Fruit fly (Drosophila melanogaster) whole organism, embryonic: ENCODE data around the gene Bem46.
A peak's percentile ranks its signal among the peaks of the same experiment; 100 is the strongest.

Experiments used
- CG10366 ChIP-seq: fragments of 200-800 bp; sonication (Bioruptor generic); IDR thresholded peaks from 2 replicates; pipeline ENCODE4 v1.3.6; 2022; ENCODE audit warnings: missing biosample characterization, missing genetic modification characterization
- CG10959 ChIP-seq: fragments of 200-800 bp; sonication (Bioruptor generic); IDR thresholded peaks from 2 replicates; pipeline ENCODE4 v1.3.6; 2022; ENCODE audit warnings: missing biosample characterization, missing genetic modification characterization
- CG10979 ChIP-seq: fragments of 200-800 bp; sonication (Bioruptor generic); optimal IDR thresholded peaks from 2 replicates; lab custom pipeline; 2018; ENCODE audit warnings: missing biosample characterization, mild to moderate bottlenecking, missing genetic modification characterization, moderate library complexity
- CG11504 ChIP-seq: fragments of 200-800 bp; sonication (Bioruptor generic); optimal IDR thresholded peaks from 3 replicates; lab custom pipeline; 2019; ENCODE audit warnings: missing biosample characterization, mild to moderate bottlenecking, missing genetic modification characterization, moderate library complexity
- CG11695 ChIP-seq: fragments of 200-800 bp; sonication (Bioruptor generic); IDR thresholded peaks from 3 replicates; pipeline ENCODE4 v1.3.6; 2022; ENCODE audit warnings: missing biosample characterization, missing genetic modification characterization
- CG13424 ChIP-seq: fragments of 200-800 bp; sonication (Bioruptor generic); optimal IDR thresholded peaks from 2 replicates; lab custom pipeline; 2019; ENCODE audit warnings: missing biosample characterization, mild to moderate bottlenecking, missing genetic modification characterization, moderate library complexity
- CG14710 ChIP-seq: fragments of 200-800 bp; sonication (Bioruptor generic); optimal IDR thresholded peaks from 3 replicates; lab custom pipeline; 2019; ENCODE audit warnings: missing biosample characterization, mild to moderate bottlenecking, missing genetic modification characterization, moderate library complexity
- CG15514 ChIP-seq: fragments of 200-800 bp; sonication (Bioruptor generic); optimal IDR thresholded peaks from 3 replicates; lab custom pipeline; 2017; ENCODE audit warnings: missing biosample characterization, missing genetic modification characterization, mild to moderate bottlenecking, moderate library complexity, missing genetic modification reagents
- CG17361 ChIP-seq: fragments of 200-800 bp; sonication (Bioruptor generic); IDR thresholded peaks from 3 replicates; pipeline ENCODE4 v1.3.6; 2022; ENCODE audit warnings: missing biosample characterization, missing genetic modification characterization
- CG2120 ChIP-seq: fragments of 200-800 bp; sonication (Bioruptor generic); optimal IDR thresholded peaks from 3 replicates; lab custom pipeline; 2016; ENCODE audit warnings: missing biosample characterization, missing genetic modification characterization
- CG2678 ChIP-seq: fragments of 200-800 bp; sonication (Bioruptor generic); optimal IDR thresholded peaks from 3 replicates; lab custom pipeline; 2019; ENCODE audit warnings: missing biosample characterization, mild to moderate bottlenecking, missing genetic modification characterization, moderate library complexity
- CG2712 ChIP-seq: fragments of 200-800 bp; optimal IDR thresholded peaks from 3 replicates; lab custom pipeline; 2019; ENCODE audit warnings: missing biosample characterization, mild to moderate bottlenecking, missing genetic modification characterization, moderate library complexity
- CG7839 ChIP-seq: fragments of 200-800 bp; sonication (Bioruptor generic); optimal IDR thresholded peaks from 3 replicates; lab custom pipeline; 2018; ENCODE audit warnings: missing biosample characterization, mild to moderate bottlenecking, missing genetic modification characterization, moderate library complexity
- CG8290 ChIP-seq, 3 experiments: fragments of 200-800 bp; sonication (Bioruptor generic); optimal IDR thresholded peaks; 2 replicates each; lab custom pipeline; 2016 to 2019; ENCODE audit warnings: missing biosample characterization in 3 of 3, missing genetic modification characterization in 3 of 3, mild to moderate bottlenecking in 2 of 3, moderate library complexity in 1 of 3
- CG8478 ChIP-seq: fragments of >200 bp; optimal IDR thresholded peaks from 2 replicates; lab custom pipeline; 2018
- CG8924 ChIP-seq: fragments of 200-800 bp; optimal IDR thresholded peaks from 3 replicates; lab custom pipeline; 2019; ENCODE audit warnings: missing biosample characterization, mild to moderate bottlenecking, missing genetic modification characterization, moderate library complexity
- CG9727 ChIP-seq: fragments of 200-800 bp; sonication (Bioruptor generic); optimal IDR thresholded peaks from 3 replicates; lab custom pipeline; 2017; ENCODE audit warnings: missing biosample characterization, mild to moderate bottlenecking, missing genetic modification characterization
- D19A ChIP-seq: fragments of 200-800 bp; optimal IDR thresholded peaks from 3 replicates; lab custom pipeline; 2019; ENCODE audit warnings: missing biosample characterization, mild to moderate bottlenecking, missing genetic modification characterization, moderate library complexity
- D19B ChIP-seq: fragments of 200-800 bp; sonication (Bioruptor generic); optimal IDR thresholded peaks from 2 replicates; lab custom pipeline; 2017; ENCODE audit warnings: missing biosample characterization, mild to moderate bottlenecking, missing genetic modification characterization
- Dbx ChIP-seq: fragments of 200-800 bp; sonication (Bioruptor generic); IDR thresholded peaks from 3 replicates; pipeline ENCODE4 v1.3.6; 2022; ENCODE audit warnings: missing biosample characterization, missing genetic modification characterization
- Dip2 ChIP-seq: fragments of 200-800 bp; sonication (Bioruptor generic); IDR thresholded peaks from 2 replicates; pipeline ENCODE4 v1.3.6; 2022; ENCODE audit warnings: missing biosample characterization, missing genetic modification characterization
- Doc3 ChIP-seq: fragments of 200-800 bp; sonication (Bioruptor generic); IDR thresholded peaks from 3 replicates; pipeline ENCODE4 v1.3.6; 2022; ENCODE audit warnings: missing biosample characterization, missing genetic modification characterization; ENCODE audit not compliant: partially characterized antibody
- Fer1 ChIP-seq: fragments of 200-800 bp; sonication (Bioruptor generic); optimal IDR thresholded peaks from 2 replicates; lab custom pipeline; 2017; ENCODE audit warnings: missing biosample characterization, mild to moderate bottlenecking, missing genetic modification characterization
- Fer2 ChIP-seq: fragments of 200-800 bp; sonication (Bioruptor generic); optimal IDR thresholded peaks from 2 replicates; lab custom pipeline; 2018; ENCODE audit warnings: missing biosample characterization, mild to moderate bottlenecking, missing genetic modification characterization, moderate library complexity
- Hr51 ChIP-seq, 2 experiments: fragments of 200-800 bp; sonication (Bioruptor generic); optimal IDR thresholded peaks; 2 replicates in 1 of 2; 3 replicates in 1 of 2; lab custom pipeline; 2016 to 2018; ENCODE audit warnings: missing biosample characterization in 2 of 2, missing genetic modification characterization in 2 of 2, mild to moderate bottlenecking in 1 of 2, moderate library complexity in 1 of 2
- Hr78 ChIP-seq, 2 experiments: fragments of 200-800 bp in 1 of 2; fragments of >200 bp in 1 of 2; sonication (Bioruptor generic) in 1 of 2; optimal IDR thresholded peaks; 2 replicates each; lab custom pipeline; 2017 to 2019; ENCODE audit warnings: missing biosample characterization in 2 of 2, missing genetic modification characterization in 2 of 2, mild to moderate bottlenecking in 1 of 2, moderate library complexity in 1 of 2
- Med ChIP-seq: fragments of 200-800 bp; sonication (Bioruptor generic); peaks from one replicate; lab custom pipeline; 2016; ENCODE audit warnings: missing biosample characterization, missing genetic modification characterization, mild to moderate bottlenecking, inconsistent platforms, moderate library complexity
- Meics ChIP-seq: fragments of 200-800 bp; sonication (Bioruptor generic); optimal IDR thresholded peaks from 2 replicates; lab custom pipeline; 2017; ENCODE audit warnings: missing biosample characterization, mild to moderate bottlenecking, missing genetic modification characterization
- NC2β ChIP-seq: fragments of 200-800 bp; sonication (Bioruptor generic); optimal IDR thresholded peaks from 2 replicates; lab custom pipeline; 2016; ENCODE audit warnings: missing biosample characterization, missing genetic modification characterization
- NfI ChIP-seq: fragments of 200-800 bp; sonication (Bioruptor generic); optimal IDR thresholded peaks from 3 replicates; lab custom pipeline; 2018; ENCODE audit warnings: missing biosample characterization, mild to moderate bottlenecking, missing genetic modification characterization, moderate library complexity
- Ptx1 ChIP-seq: fragments of 200-800 bp; sonication (Bioruptor generic); IDR thresholded peaks from 2 replicates; pipeline ENCODE4 v1.3.6; 2022; ENCODE audit warnings: missing biosample characterization, missing genetic modification characterization
- Rfx ChIP-seq: fragments of 200-800 bp; sonication (Bioruptor generic); IDR thresholded peaks from 2 replicates; pipeline ENCODE4 v1.3.6; 2022; ENCODE audit warnings: missing biosample characterization, missing genetic modification characterization
- Sox102F ChIP-seq: fragments of 200-800 bp; sonication (Bioruptor generic); optimal IDR thresholded peaks from 2 replicates; lab custom pipeline; 2018; ENCODE audit warnings: missing biosample characterization, mild to moderate bottlenecking, missing genetic modification characterization, moderate library complexity
- Trl ChIP-seq, 3 experiments: fragments of >200 bp in 2 of 3; fragments of 200-800 bp in 1 of 3; sonication (Bioruptor generic) in 1 of 3; optimal IDR thresholded peaks; 2 replicates in 1 of 3; 3 replicates in 2 of 3; lab custom pipeline; 2016 to 2017; ENCODE audit warnings: missing biosample characterization in 1 of 3, missing genetic modification characterization in 1 of 3
- Xbp1 ChIP-seq: fragments of 200-800 bp; sonication (Bioruptor generic); optimal IDR thresholded peaks from 3 replicates; lab custom pipeline; 2016; ENCODE audit warnings: missing biosample characterization, mild to moderate bottlenecking, missing genetic modification characterization
- YL-1 ChIP-seq: fragments of 200-800 bp; sonication (Bioruptor generic); optimal IDR thresholded peaks from 3 replicates; lab custom pipeline; 2017; ENCODE audit warnings: missing biosample characterization, mild to moderate bottlenecking, missing genetic modification characterization
- cwo ChIP-seq: fragments of 200-800 bp; sonication (Bioruptor generic); optimal IDR thresholded peaks from 3 replicates; lab custom pipeline; 2017; ENCODE audit warnings: missing biosample characterization, missing genetic modification characterization, mild to moderate bottlenecking, moderate library complexity, missing genetic modification reagents
- dmrt99B ChIP-seq: fragments of 200-800 bp; sonication (Bioruptor generic); optimal IDR thresholded peaks from 2 replicates; lab custom pipeline; 2018; ENCODE audit warnings: missing biosample characterization, mild to moderate bottlenecking, missing genetic modification characterization, moderate library complexity
- dysf ChIP-seq: fragments of 200-800 bp; sonication (Bioruptor generic); IDR thresholded peaks from 3 replicates; pipeline ENCODE4 v1.3.6; 2022; ENCODE audit warnings: missing biosample characterization, missing genetic modification characterization
- exex ChIP-seq: fragments of 200-800 bp; sonication (Bioruptor generic); optimal IDR thresholded peaks from 4 replicates; lab custom pipeline; 2018; ENCODE audit warnings: missing biosample characterization, mild to moderate bottlenecking, missing genetic modification characterization, moderate library complexity
- gce ChIP-seq: fragments of 200-800 bp; sonication (Bioruptor generic); IDR thresholded peaks from 3 replicates; pipeline ENCODE4 v1.3.6; 2022; ENCODE audit warnings: missing biosample characterization, missing genetic modification characterization
- gem ChIP-seq: fragments of 200-800 bp; sonication (Bioruptor generic); optimal IDR thresholded peaks from 2 replicates; lab custom pipeline; 2019; ENCODE audit warnings: missing biosample characterization, mild to moderate bottlenecking, missing genetic modification characterization, moderate library complexity
- grau ChIP-seq: fragments of 200-800 bp; optimal IDR thresholded peaks from 3 replicates; lab custom pipeline; 2019; ENCODE audit warnings: missing biosample characterization, mild to moderate bottlenecking, missing genetic modification characterization, moderate library complexity
- hth ChIP-seq: fragments of >200 bp; optimal IDR thresholded peaks from 2 replicates; lab custom pipeline; 2017; ENCODE audit warnings: inconsistent platforms
- lilli ChIP-seq: fragments of 200-800 bp; sonication (Bioruptor generic); optimal IDR thresholded peaks from 3 replicates; lab custom pipeline; 2016; ENCODE audit warnings: missing biosample characterization, missing genetic modification characterization
- mirr ChIP-seq: fragments of 200-800 bp; sonication (Bioruptor generic); optimal IDR thresholded peaks from 3 replicates; lab custom pipeline; 2018; ENCODE audit warnings: missing biosample characterization, mild to moderate bottlenecking, missing genetic modification characterization
- nmo ChIP-seq: fragments of 200-800 bp; sonication (Bioruptor generic); optimal IDR thresholded peaks from 2 replicates; lab custom pipeline; 2018; ENCODE audit warnings: missing biosample characterization, mild to moderate bottlenecking, missing genetic modification characterization, moderate library complexity
- row ChIP-seq: fragments of 200-800 bp; sonication (Bioruptor generic); IDR thresholded peaks from 3 replicates; pipeline ENCODE4 v1.3.6; 2022; ENCODE audit warnings: missing biosample characterization, missing genetic modification characterization
- sens ChIP-seq: fragments of 200-800 bp; sonication (Bioruptor generic); peaks from one replicate; lab custom pipeline; 2016; ENCODE audit warnings: missing biosample characterization, missing genetic modification characterization
- sim ChIP-seq: fragments of 200-800 bp; sonication (Bioruptor generic); IDR thresholded peaks from 2 replicates; pipeline ENCODE4 v1.3.6; 2022; ENCODE audit warnings: missing biosample characterization, missing genetic modification characterization

Gene Bem46

DNA sequence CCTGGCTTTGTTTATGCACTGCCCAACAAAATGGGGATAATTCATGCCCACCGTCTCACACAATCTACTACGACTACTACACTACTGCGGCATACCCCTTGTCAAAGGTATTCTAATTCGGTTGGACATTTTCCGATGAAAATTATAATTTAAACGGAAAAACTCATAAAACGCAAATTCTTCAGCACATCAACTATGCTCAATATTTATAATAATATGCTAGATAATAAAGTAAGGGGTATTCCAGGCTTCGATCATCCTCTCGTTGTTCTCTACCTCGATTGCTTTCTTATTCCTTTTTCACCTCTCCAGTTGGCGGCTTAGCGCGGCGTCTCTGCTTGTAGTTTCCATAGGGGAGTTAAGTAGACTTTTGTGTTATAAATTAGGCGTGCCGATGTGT lies 46.6 kb upstream of the Bem46 start (continued):
- TF ChIP-seq grau (tag; lab: Kevin White, UChicago) (peak; percentile 13), CG2678 (tag; lab: Kevin White, UChicago) (peak; percentile 47), CG7839 (tag; lab: Kevin White, UChicago) (peak; percentile 35), Ptx1 (GFP tag; lab: Robert Waterston, UW) (peak; percentile 44), Hr51 (GFP tag; optimal IDR thresholded peaks at IDR 0.05; lab: Kevin White, UChicago) (peak in 1 of 2 experiments; percentile 20), CG8924 (tag; lab: Kevin White, UChicago) (no peak), CG17361 (no peak), dmrt99B (peak; percentile 46), Meics (GFP tag; lab: Kevin White, UChicago) (peak; percentile 7), Sox102F (GFP tag; lab: Kevin White, UChicago) (peak; percentile 19), CG13424 (tag; lab: Kevin White, UChicago) (no peak), Xbp1 (GFP tag; lab: Kevin White, UChicago) (peak; percentile 12), CG2120 (peak; percentile 39), Doc3 (GFP tag; lab: Robert Waterston, UW) (no peak), CG11504 (peak; percentile 40), CG8478 (no peak), NC2β (no peak), NfI (GFP tag; lab: Kevin White, UChicago) (peak; percentile 9), sim (no peak), CG15514 (GFP tag; lab: Kevin White, UChicago) (peak; percentile 30), cwo (GFP tag; lab: Kevin White, UChicago) (peak; percentile 4), Fer2 (no peak), D19B (GFP tag; lab: Kevin White, UChicago) (peak; percentile 78), CG10979 (peak; percentile 13), gem (peak; percentile 36), D19A (tag; lab: Kevin White, UChicago) (peak; percentile 16), CG2712 (tag; lab: Kevin White, UChicago) (peak; percentile 13), CG10366 (GFP tag; lab: Robert Waterston, UW) (peak; percentile 23; the same call in 1 of the 2 replicates), row (GFP tag; lab: Robert Waterston, UW) (peak; percentile 62), CG8290 (GFP tag; optimal IDR thresholded peaks at IDR 0.05; lab: Kevin White, UChicago) (no peak), CG8290 (tag; optimal IDR thresholded peaks at IDR 0.05; lab: Kevin White, UChicago) (peak in 1 of 2 experiments; percentile 12), sens (GFP tag; lab: Kevin White, UChicago) (peak; percentile 62), Hr78 (GFP tag; optimal IDR thresholded peaks at IDR 0.05; lab: Kevin White, UChicago) (no peak), Trl (optimal IDR thresholded peaks at IDR 0.05; lab: Kevin White, UChicago) (no peak), Trl (GFP tag; optimal IDR thresholded peaks at IDR 0.05; lab: Kevin White, UChicago) (no peak), nmo (GFP tag; lab: Kevin White, UChicago) (peak; percentile 6)
- TF ChIP-seq, all 482 proteins: peak for 54

DNA sequence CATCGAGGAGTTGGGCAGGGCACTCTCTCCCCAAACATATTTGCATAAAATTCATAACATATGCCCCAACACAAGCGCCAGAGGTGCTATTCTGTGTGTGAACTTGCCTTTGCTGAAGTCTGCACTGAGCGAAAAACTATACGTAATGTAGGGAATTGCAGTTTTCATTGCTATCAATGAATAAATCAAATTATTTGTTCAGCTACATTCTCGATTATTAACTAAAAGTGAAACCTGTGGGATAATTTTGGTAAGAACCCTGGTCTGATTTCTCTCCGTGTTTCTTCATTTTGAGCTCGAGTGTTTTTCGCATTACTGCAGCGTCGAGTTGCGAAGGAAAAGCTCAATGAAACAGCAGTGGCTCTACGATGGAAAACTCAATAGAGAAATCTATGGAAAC lies 45.3 kb upstream of the Bem46 start:
- TF ChIP-seq YL-1 (GFP tag; lab: Kevin White, UChicago) (no peak), gem (peak; percentile 25), CG11695 (no peak), Dip2 (GFP tag; lab: Robert Waterston, UW) (no peak), dysf (GFP tag; lab: Robert Waterston, UW) (0 out of 3 replicates have a peak, but pooled peaks have one; percentile 9), mirr (GFP tag; lab: Kevin White, UChicago) (no peak), Hr51 (GFP tag; optimal IDR thresholded peaks at IDR 0.05; lab: Kevin White, UChicago) (no peak), hth (lab: Kevin White, UChicago) (no peak), CG9727 (GFP tag; lab: Kevin White, UChicago) (no peak), Rfx (GFP tag; lab: Robert Waterston, UW) (0 out of 2 replicates have a peak, but pooled peaks have one; percentile 12), Fer1 (peak; percentile 31), lilli (peak; percentile 56), CG11504 (peak; percentile 33), CG10959 (GFP tag; lab: Robert Waterston, UW) (no peak), Med (GFP tag; lab: Kevin White, UChicago) (peak; percentile 82), CG14710 (tag; lab: Kevin White, UChicago) (no peak), gce (GFP tag; lab: Robert Waterston, UW) (no peak), exex (tag; lab: Kevin White, UChicago) (no peak), Dbx (GFP tag; lab: Robert Waterston, UW) (0 out of 3 replicates have a peak, but pooled peaks have one; percentile 22)
